Fruit fly (Drosophila melanogaster) whole organism, prepupa: ENCODE measurements around the gene Ccp84Af.

Source experiments
- CG10631 ChIP-seq: fragments of 200-800 bp; sonication (Bioruptor generic); optimal IDR thresholded peaks from 2 replicates; lab custom pipeline; 2016; ENCODE audit warnings: missing biosample characterization, missing genetic modification characterization
- CG16779 ChIP-seq: fragments of 200-800 bp; sonication (Bioruptor generic); optimal IDR thresholded peaks from 3 replicates; lab custom pipeline; 2017; ENCODE audit warnings: missing biosample characterization, mild to moderate bottlenecking, missing genetic modification characterization
- CG32006 ChIP-seq: fragments of 200-800 bp; sonication (Bioruptor generic); optimal IDR thresholded peaks from 3 replicates; lab custom pipeline; 2017; ENCODE audit warnings: missing biosample characterization, mild to moderate bottlenecking, missing genetic modification characterization
- Eip75B ChIP-seq: fragments of 200-800 bp; sonication (Bioruptor generic); optimal IDR thresholded peaks from 3 replicates; lab custom pipeline; 2016; ENCODE audit warnings: missing biosample characterization, missing genetic modification characterization
- Ets96B ChIP-seq: fragments of 200-800 bp; optimal IDR thresholded peaks from 2 replicates; lab custom pipeline; 2019; ENCODE audit warnings: missing biosample characterization, mild to moderate bottlenecking, missing genetic modification characterization, moderate library complexity
- achi ChIP-seq: fragments of 200-800 bp; sonication (Bioruptor generic); optimal IDR thresholded peaks from 3 replicates; lab custom pipeline; 2016; ENCODE audit warnings: missing biosample characterization, missing genetic modification characterization
- eg ChIP-seq: fragments of 200-800 bp; sonication (Bioruptor generic); IDR thresholded peaks from 3 replicates; pipeline ENCODE4 v1.3.6; 2022; ENCODE audit warnings: missing biosample characterization, missing genetic modification characterization
- spab ChIP-seq: fragments of 200-800 bp; sonication (Bioruptor generic); optimal IDR thresholded peaks from 2 replicates; lab custom pipeline; 2017; ENCODE audit warnings: missing biosample characterization, mild to moderate bottlenecking, missing genetic modification characterization, missing genetic modification reagents
- topi ChIP-seq: fragments of 200-800 bp; sonication (Bioruptor generic); optimal IDR thresholded peaks from 3 replicates; lab custom pipeline; 2016; ENCODE audit warnings: missing biosample characterization, missing genetic modification characterization

dm6 chr3R:6690139-6690538 lies at the start of gene Ccp84Af:
- TF ChIP-seq CG10631 (GFP tag; lab: Kevin White, UChicago), result no peak
- TF ChIP-seq CG16779 (tag; lab: Kevin White, UChicago), result no peak
- TF ChIP-seq topi, result no peak
- TF ChIP-seq CG32006 (GFP tag; lab: Kevin White, UChicago), result no peak
- TF ChIP-seq spab (GFP tag; lab: Kevin White, UChicago), result no peak
- TF ChIP-seq Eip75B (GFP tag; lab: Kevin White, UChicago), result no peak
- no peak for TF ChIP-seq achi (GFP tag; lab: Kevin White, UChicago)
- TF ChIP-seq Ets96B (tag; lab: Kevin White, UChicago), result no peak
- TF ChIP-seq eg, result no peak
